Worm (Caenorhabditis elegans) whole organism, L2 larva: ENCODE measurements around the gene pals-25.
"Not testable (repeated sequence)": the region's sequence is repeated elsewhere in the genome, so short reads cannot be mapped to it uniquely, and the experiment has no call there.

ENCODE experiments used
- C34F6.9 ChIP-seq: fragments of 150-350 bp; optimal IDR thresholded peaks from 2 replicates; lab custom pipeline; 2014; ENCODE audit warnings: missing biosample characterization, missing genetic modification characterization
- F13H6.1 ChIP-seq: sonication (generic microtip); optimal IDR thresholded peaks from 2 replicates; lab custom pipeline; 2016; ENCODE audit warnings: missing genetic modification characterization, missing compliant biosample characterization
- R02D3.7 ChIP-seq: fragments of 150-350 bp; optimal IDR thresholded peaks from 2 replicates; lab custom pipeline; 2014; ENCODE audit warnings: missing biosample characterization, missing genetic modification characterization
- Y55F3AM.14 ChIP-seq: fragments of 200-800 bp; sonication (Bioruptor generic); optimal IDR thresholded peaks from 2 replicates; lab custom pipeline; 2018; ENCODE audit warnings: mild to moderate bottlenecking, missing genetic modification characterization, missing compliant biosample characterization
- ZK546.5 ChIP-seq: sonication (generic microtip); optimal IDR thresholded peaks from 2 replicates; lab custom pipeline; 2017; ENCODE audit warnings: missing biosample characterization, missing genetic modification characterization
- blmp-1 ChIP-seq: sonication (generic microtip); optimal IDR thresholded peaks from 2 replicates; lab custom pipeline; 2017; ENCODE audit warnings: missing genetic modification characterization, mild to moderate bottlenecking, missing compliant biosample characterization, antibody characterized with exemption, moderate library complexity; ENCODE audit not compliant: insufficient read depth
- ceh-16 ChIP-seq: fragments of 150-350 bp; optimal IDR thresholded peaks from 2 replicates; lab custom pipeline; 2014; ENCODE audit warnings: missing biosample characterization, missing genetic modification characterization
- ceh-82 ChIP-seq: fragments of 150-350 bp; optimal IDR thresholded peaks from 2 replicates; lab custom pipeline; 2014; ENCODE audit warnings: missing biosample characterization, missing genetic modification characterization
- crh-2 ChIP-seq: sonication (generic microtip); optimal IDR thresholded peaks from 2 replicates; lab custom pipeline; 2017; ENCODE audit warnings: missing biosample characterization, missing genetic modification characterization
- dmd-4 ChIP-seq: sonication (generic microtip); optimal IDR thresholded peaks from 2 replicates; lab custom pipeline; 2017; ENCODE audit warnings: missing biosample characterization, missing genetic modification characterization
- egl-27 ChIP-seq: sonication (generic microtip); optimal IDR thresholded peaks from 3 replicates; lab custom pipeline; 2017; ENCODE audit warnings: missing biosample characterization, missing genetic modification reagents, missing genetic modification characterization
- elt-1 ChIP-seq: fragments of 150-350 bp; optimal IDR thresholded peaks from 2 replicates; lab custom pipeline; 2014; ENCODE audit warnings: missing biosample characterization, missing genetic modification characterization
- elt-3 ChIP-seq: sonication (generic microtip); optimal IDR thresholded peaks from 2 replicates; lab custom pipeline; 2017; ENCODE audit warnings: missing biosample characterization, missing genetic modification characterization
- fos-1 ChIP-seq: fragments of 150-350 bp; optimal IDR thresholded peaks from 2 replicates; lab custom pipeline; 2014; ENCODE audit warnings: missing biosample characterization, missing genetic modification characterization
- gmeb-1 ChIP-seq: fragments of 150-350 bp; optimal IDR thresholded peaks from 2 replicates; lab custom pipeline; 2014; ENCODE audit warnings: missing biosample characterization, missing genetic modification characterization
- lin-11 ChIP-seq: fragments of 150-350 bp; sonication (generic microtip); optimal IDR thresholded peaks from 2 replicates; lab custom pipeline; 2014; ENCODE audit warnings: missing biosample characterization, missing genetic modification characterization, inconsistent platforms, mixed read lengths
- lin-39 ChIP-seq: fragments of 150-350 bp; optimal IDR thresholded peaks from 2 replicates; lab custom pipeline; 2014; ENCODE audit warnings: missing biosample characterization, missing genetic modification reagents, missing genetic modification characterization
- lsy-2 ChIP-seq, 2 experiments: fragments of 150-350 bp in 1 of 2; sonication (generic microtip) in 1 of 2; optimal IDR thresholded peaks; 2 replicates each; lab custom pipeline; 2014 to 2017; ENCODE audit warnings: missing biosample characterization in 2 of 2, missing genetic modification characterization in 2 of 2
- mab-5 ChIP-seq: fragments of 150-350 bp; optimal IDR thresholded peaks from 2 replicates; lab custom pipeline; 2014; ENCODE audit warnings: missing biosample characterization, missing genetic modification characterization
- mdl-1 ChIP-seq, 2 experiments: fragments of 150-350 bp in 1 of 2; sonication (generic microtip) in 1 of 2; optimal IDR thresholded peaks; 2 replicates each; lab custom pipeline; 2017; ENCODE audit warnings: missing biosample characterization in 2 of 2, missing genetic modification characterization in 2 of 2
- nhr-10 ChIP-seq: sonication (generic microtip); optimal IDR thresholded peaks from 2 replicates; lab custom pipeline; 2017; ENCODE audit warnings: missing biosample characterization, missing genetic modification characterization
- nhr-12 ChIP-seq: fragments of 150-350 bp; optimal IDR thresholded peaks from 2 replicates; lab custom pipeline; 2014; ENCODE audit warnings: missing biosample characterization, missing genetic modification characterization
- nhr-129 ChIP-seq: fragments of 150-350 bp; optimal IDR thresholded peaks from 2 replicates; lab custom pipeline; 2014; ENCODE audit warnings: missing biosample characterization, missing genetic modification characterization
- nhr-21 ChIP-seq: fragments of 150-350 bp; optimal IDR thresholded peaks from 2 replicates; lab custom pipeline; 2014; ENCODE audit warnings: missing biosample characterization, missing genetic modification characterization
- nhr-25 ChIP-seq: fragments of 150-350 bp; sonication (generic microtip); optimal IDR thresholded peaks from 3 replicates; lab custom pipeline; 2014; ENCODE audit warnings: missing biosample characterization, missing genetic modification characterization
- nhr-6 ChIP-seq: fragments of 150-350 bp; optimal IDR thresholded peaks from 2 replicates; lab custom pipeline; 2014; ENCODE audit warnings: missing biosample characterization, missing genetic modification characterization
- peb-1 ChIP-seq: fragments of 150-350 bp; optimal IDR thresholded peaks from 2 replicates; lab custom pipeline; 2014; ENCODE audit warnings: missing biosample characterization, missing genetic modification characterization
- skn-1 ChIP-seq: sonication (generic microtip); optimal IDR thresholded peaks from 2 replicates; lab custom pipeline; 2017; ENCODE audit warnings: missing biosample characterization, missing genetic modification characterization
- sma-3 ChIP-seq: sonication (generic microtip); optimal IDR thresholded peaks from 2 replicates; lab custom pipeline; 2016; ENCODE audit warnings: missing genetic modification reagents, missing genetic modification characterization, missing compliant biosample characterization
- sma-9 ChIP-seq, 2 experiments: fragments of 150-350 bp in 1 of 2; sonication (generic microtip) in 1 of 2; optimal IDR thresholded peaks; 2 replicates each; lab custom pipeline; 2014 to 2016; ENCODE audit warnings: missing genetic modification characterization in 2 of 2, mild to moderate bottlenecking in 1 of 2, missing biosample characterization in 1 of 2, missing compliant biosample characterization in 1 of 2, missing genetic modification reagents in 1 of 2, moderate library complexity in 1 of 2
- unc-39 ChIP-seq: fragments of 150-350 bp; optimal IDR thresholded peaks from 2 replicates; lab custom pipeline; 2014; ENCODE audit warnings: missing biosample characterization, missing genetic modification characterization
- unc-55 ChIP-seq: fragments of 150-350 bp; sonication (generic microtip); optimal IDR thresholded peaks from 3 replicates; lab custom pipeline; 2014; ENCODE audit warnings: missing biosample characterization, missing genetic modification reagents, missing genetic modification characterization
- zag-1 ChIP-seq: fragments of 150-350 bp; optimal IDR thresholded peaks from 2 replicates; lab custom pipeline; 2014; ENCODE audit warnings: missing biosample characterization, missing genetic modification characterization
- ztf-4 ChIP-seq: fragments of 150-350 bp; optimal IDR thresholded peaks from 2 replicates; lab custom pipeline; 2014; ENCODE audit warnings: missing biosample characterization, missing genetic modification characterization

The pals-25 gene

DNA sequence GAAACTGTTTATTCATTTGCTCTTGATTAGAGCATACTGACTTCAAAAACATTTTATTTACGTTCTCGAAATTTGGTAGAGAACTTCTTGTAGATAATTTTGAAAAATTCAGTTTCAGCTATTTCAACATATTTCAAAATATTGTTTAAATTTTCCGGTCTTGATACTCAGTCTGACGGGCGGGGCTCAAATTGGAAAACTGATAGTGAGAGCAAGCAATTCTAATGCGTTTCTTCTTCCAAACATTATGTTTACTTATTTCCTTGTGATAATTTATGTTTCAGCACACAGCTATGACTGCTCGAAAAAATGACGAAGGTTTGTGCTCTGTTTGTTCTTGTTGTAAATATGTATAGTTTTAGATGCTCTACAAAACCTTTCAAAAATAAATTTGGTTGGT lies 14.1 kb upstream of the pals-25 start, which contains the start of gene pals-24:
Gene pals-24, plus strand, starts transcription at position 237 of the 400 bp plus-strand sequence.
- TF ChIP-seq fos-1 (tag; lab: Kevin White, UChicago) (peak; percentile 84), F13H6.1 (tag; lab: Kevin White, UChicago) (peak; percentile 8), gmeb-1 (tag; lab: Kevin White, UChicago) (peak; percentile 26), nhr-25 (tag; lab: Kevin White, UChicago) (no peak), sma-9 (GFP tag; optimal IDR thresholded peaks at IDR 0.05; lab: Kevin White, UChicago) (peak; percentile 8), sma-9 (tag; optimal IDR thresholded peaks at IDR 0.05; lab: Kevin White, UChicago) (no peak), lsy-2 (tag; optimal IDR thresholded peaks at IDR 0.05; lab: Kevin White, UChicago) (no peak), crh-2 (tag; lab: Kevin White, UChicago) (peak; percentile 16)

DNA sequence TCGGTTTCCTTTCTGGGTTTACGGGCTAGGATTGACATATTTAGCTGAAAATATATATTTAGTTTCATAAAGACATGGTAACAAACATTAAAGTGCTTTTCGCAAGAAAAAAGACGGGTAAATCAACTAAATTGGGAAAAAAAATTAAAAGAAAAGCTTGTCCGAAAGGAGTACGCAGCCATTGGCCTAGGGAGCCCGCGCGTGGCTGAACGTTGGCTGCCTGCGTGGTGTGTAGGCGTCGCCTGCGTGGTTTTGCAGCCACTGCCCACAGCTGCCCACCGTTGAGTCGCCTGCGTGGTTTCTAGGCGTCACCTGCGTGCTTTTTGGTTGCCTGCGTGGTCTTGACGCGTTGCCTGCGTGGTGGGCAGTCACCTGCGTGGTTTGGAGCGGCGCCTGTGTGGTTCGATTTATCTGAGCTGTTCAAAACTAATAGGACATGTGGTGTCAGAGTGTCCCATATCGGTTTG lies 12.3 kb upstream of the pals-25 start, which contains the start of gene C29F9.12:
Gene C29F9.12, minus strand, starts transcription at position 51 of the 467 bp plus-strand sequence.
- TF ChIP-seq crh-2 (tag; lab: Kevin White, UChicago); unc-39 (tag; lab: Kevin White, UChicago); nhr-12: not testable (repeated sequence)

DNA sequence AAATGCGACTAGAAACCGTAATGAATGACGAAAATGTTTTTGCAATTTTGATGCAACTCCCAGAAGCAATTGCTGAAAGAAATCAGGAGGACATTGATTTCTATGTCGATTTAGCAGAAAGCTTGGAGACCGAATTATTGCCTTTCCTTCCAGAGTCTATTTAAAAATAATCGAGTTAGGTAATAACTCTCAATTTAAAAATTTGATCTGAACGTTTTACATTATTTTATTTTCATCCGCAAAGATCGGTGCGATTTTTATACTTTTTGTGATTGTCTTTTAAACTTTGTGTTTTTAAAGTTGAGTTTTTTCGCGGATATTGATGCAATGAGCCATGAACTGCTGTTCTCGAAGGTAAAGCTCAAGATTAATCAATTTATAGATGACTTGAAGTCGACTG lies 9.8 kb upstream of the pals-25 start, which contains the start of gene pals-23:
Gene pals-23, plus strand, starts transcription at position 301 of the 400 bp plus-strand sequence.
- TF ChIP-seq peb-1 (tag; lab: Kevin White, UChicago) (no peak), sma-3 (no peak), elt-3 (no peak), skn-1 (tag; lab: Kevin White, UChicago) (no peak), nhr-6 (no peak), lin-39 (tag; lab: Kevin White, UChicago) (no peak), ceh-82 (tag; lab: Kevin White, UChicago) (no peak), nhr-10 (tag; lab: Kevin White, UChicago) (no peak), ceh-16 (no peak), unc-39 (tag; lab: Kevin White, UChicago) (no peak), blmp-1 (no peak), gmeb-1 (tag; lab: Kevin White, UChicago) (no peak), crh-2 (tag; lab: Kevin White, UChicago) (no peak), mab-5 (tag; lab: Kevin White, UChicago) (no peak), dmd-4 (tag; lab: Kevin White, UChicago) (no peak), Y55F3AM.14 (GFP tag; lab: Kevin White, UChicago) (no peak)

DNA sequence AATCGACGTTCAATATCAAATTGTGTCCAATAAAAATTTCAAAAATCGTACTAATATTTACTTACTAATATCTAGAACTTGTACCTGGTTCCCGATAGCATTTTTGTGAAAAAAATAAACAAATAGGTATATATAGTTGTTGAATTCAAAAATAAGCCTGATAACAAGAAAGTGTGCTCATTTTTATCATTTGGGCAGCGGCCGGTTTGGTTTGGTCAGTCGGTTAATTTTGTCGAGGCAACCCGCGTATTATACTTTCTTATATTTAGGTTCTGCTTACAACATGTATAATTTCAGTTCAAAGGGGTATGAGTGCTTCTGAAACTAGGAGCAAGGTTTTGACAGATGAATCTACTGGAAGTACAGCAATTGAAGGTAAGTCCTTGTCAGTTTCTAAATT lies 3.6 kb upstream of the pals-25 start, which contains the start of the genes nhr-280 and C29F9.2:
Gene nhr-280, minus strand, starts transcription at position 101 of the 400 bp plus-strand sequence.
Gene C29F9.2, plus strand, starts transcription at position 298 of the 400 bp plus-strand sequence.
- no peak for TF ChIP-seq blmp-1
- no peak for TF ChIP-seq ceh-16
- TF ChIP-seq R02D3.7 (tag; lab: Kevin White, UChicago) = no peak
- no peak for TF ChIP-seq elt-1 (tag; lab: Kevin White, UChicago)
- TF ChIP-seq lin-11 (tag; lab: Kevin White, UChicago) = no peak
- TF ChIP-seq ceh-82 (tag; lab: Kevin White, UChicago) = no peak
- no peak for TF ChIP-seq C34F6.9 (tag; lab: Kevin White, UChicago)
- TF ChIP-seq ZK546.5 (tag; lab: Kevin White, UChicago) = no peak

DNA sequence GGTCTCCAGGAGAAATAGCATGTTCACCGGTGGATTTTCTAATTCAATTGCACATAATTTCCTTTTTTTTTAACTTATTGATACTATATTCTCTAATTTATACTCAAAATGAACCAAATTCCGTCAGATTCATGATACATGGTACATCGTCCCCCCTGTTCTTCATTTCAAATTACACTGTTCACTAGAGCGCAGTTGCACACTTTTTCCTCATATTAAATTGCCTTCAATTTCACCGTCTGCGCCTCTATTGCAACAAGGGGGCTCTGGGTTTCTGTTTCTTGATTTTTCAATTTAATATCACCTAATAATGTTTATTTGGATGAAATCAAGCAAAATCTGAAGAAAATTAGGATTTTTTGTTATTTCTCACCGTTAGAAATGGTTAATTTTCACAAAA lies 2.7 kb upstream of the pals-25 start:
- TF ChIP-seq C34F6.9 (tag; lab: Kevin White, UChicago) (peak; percentile 83), gmeb-1 (tag; lab: Kevin White, UChicago) (peak; percentile 46), unc-55 (GFP tag; lab: Kevin White, UChicago) (peak; percentile 84), ztf-4 (no peak), nhr-21 (tag; lab: Kevin White, UChicago) (peak; percentile 16), nhr-129 (peak; percentile 79), F13H6.1 (tag; lab: Kevin White, UChicago) (peak; percentile 22), unc-39 (tag; lab: Kevin White, UChicago) (no peak), fos-1 (tag; lab: Kevin White, UChicago) (peak; percentile 54), nhr-6 (peak; percentile 31), sma-3 (no peak), Y55F3AM.14 (GFP tag; lab: Kevin White, UChicago) (no peak), egl-27 (no peak), zag-1 (peak; percentile 19), lsy-2 (tag; optimal IDR thresholded peaks at IDR 0.05; lab: Kevin White, UChicago) (peak in 1 of 2 experiments; percentile 75), mdl-1 (tag; optimal IDR thresholded peaks at IDR 0.05; lab: Kevin White, UChicago) (no peak), crh-2 (tag; lab: Kevin White, UChicago) (peak; percentile 60)
